In the genomic region with DNA sequence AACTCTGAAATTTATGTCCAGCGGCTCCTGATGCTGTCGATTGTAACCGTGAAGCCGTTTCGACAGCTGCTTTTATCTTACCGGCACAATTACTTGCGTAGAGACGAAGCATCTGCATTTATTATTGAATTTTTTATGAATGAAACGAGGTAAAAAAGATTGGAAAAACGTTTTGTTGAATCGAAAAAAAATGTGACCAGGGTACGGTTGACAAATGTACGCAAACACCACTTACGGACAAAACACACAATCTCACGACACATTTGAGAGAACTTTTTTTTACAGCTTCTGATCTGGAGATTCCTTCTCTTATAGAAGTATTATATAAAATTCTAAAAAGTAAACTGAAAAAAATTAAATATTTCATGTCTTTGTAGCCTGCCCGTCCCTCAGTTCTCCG, we compare ENCODE assay signal across 7 worm cellular contexts.
TF ChIP-seq lines count a peak whose summit lies in the region.

A gene (minus strand): TSS at position 141 of the 400 bp plus-strand sequence.
A gene (plus strand): TSS at position 284 of the 400 bp plus-strand sequence.

TF ChIP-seq in whole organism, L1 larva, 84 proteins besides CTCF, POLR2A, EP300 and RAD21 (continues in another document):
- TF ChIP-seq vab-15 (tag; optimal IDR thresholded peaks at IDR 0.05; lab: Kevin White, UChicago) (no peak), ceh-8 (GFP tag; optimal IDR thresholded peaks at IDR 0.05; lab: Kevin White, UChicago) (no peak), fkh-10 (GFP tag; optimal IDR thresholded peaks at IDR 0.05; lab: Kevin White, UChicago) (no peak), egl-27 (tag; optimal IDR thresholded peaks at IDR 0.05; lab: Kevin White, UChicago) (no peak), ets-5 (GFP tag; IDR thresholded peaks at IDR 0.05; lab: Robert Waterston, UW) (no peak), sup-37 (GFP tag; optimal IDR thresholded peaks at IDR 0.05; lab: Kevin White, UChicago) (no peak), tlp-1 (tag; optimal IDR thresholded peaks at IDR 0.05; lab: Kevin White, UChicago) (no peak), xbp-1 (tag; optimal IDR thresholded peaks at IDR 0.05; lab: Kevin White, UChicago) (no peak), mep-1 (tag; optimal IDR thresholded peaks at IDR 0.05; lab: Kevin White, UChicago) (peak; percentile 66), hlh-17 (GFP tag; optimal IDR thresholded peaks at IDR 0.05; lab: Kevin White, UChicago; ENCODE audit: borderline replicate concordance) (no peak), fkh-8 (tag; optimal IDR thresholded peaks at IDR 0.05; lab: Kevin White, UChicago) (no peak), lir-3 (tag; optimal IDR thresholded peaks at IDR 0.05; lab: Kevin White, UChicago; ENCODE audit: poor library complexity) (no peak)

TF ChIP-seq in whole organism, L2 larva, 48 proteins besides CTCF, POLR2A, EP300 and RAD21 (continues in another document):
- TF ChIP-seq egl-27 (tag; optimal IDR thresholded peaks at IDR 0.05; lab: Kevin White, UChicago) (no peak), unc-39 (tag; optimal IDR thresholded peaks at IDR 0.05; lab: Kevin White, UChicago) (no peak), ztf-1 (GFP tag; conservative IDR thresholded peaks at IDR 0.05; lab: Robert Waterston, UW) (no peak), nhr-129 (tag; optimal IDR thresholded peaks at IDR 0.05; lab: Kevin White, UChicago) (peak; percentile 21), elt-3 (tag; optimal IDR thresholded peaks at IDR 0.05; lab: Kevin White, UChicago) (no peak), Y55F3AM.14 (GFP tag; optimal IDR thresholded peaks at IDR 0.05; lab: Kevin White, UChicago) (no peak), nhr-77 (tag; optimal IDR thresholded peaks at IDR 0.05; lab: Kevin White, UChicago) (no peak), mbf-1 (tag; optimal IDR thresholded peaks at IDR 0.05; lab: Kevin White, UChicago) (no peak), blmp-1 (tag; optimal IDR thresholded peaks at IDR 0.05; lab: Kevin White, UChicago; ENCODE audit: insufficient read depth) (no peak), ztf-11 (tag; optimal IDR thresholded peaks at IDR 0.05; lab: Kevin White, UChicago) (no peak), lsy-2 (tag; optimal IDR thresholded peaks at IDR 0.05; lab: Kevin White, UChicago) (peak; percentile 73 to 97), F13H6.1 (tag; optimal IDR thresholded peaks at IDR 0.05; lab: Kevin White, UChicago) (no peak), alr-1 (tag; optimal IDR thresholded peaks at IDR 0.05; lab: Kevin White, UChicago) (no peak)

TF ChIP-seq in whole organism, L3 larva, 47 proteins besides CTCF, POLR2A, EP300 and RAD21:
- TF ChIP-seq nhr-11 (tag; optimal IDR thresholded peaks at IDR 0.05; lab: Kevin White, UChicago), result no peak
- peak; percentile 76 for TF ChIP-seq nfya-1 (tag; optimal IDR thresholded peaks at IDR 0.05; lab: Kevin White, UChicago; ENCODE audit: insufficient read depth)
- TF ChIP-seq snpc-4 (tag; optimal IDR thresholded peaks at IDR 0.05; lab: Kevin White, UChicago), result no peak
- TF ChIP-seq fkh-2 (tag; optimal IDR thresholded peaks at IDR 0.05; lab: Kevin White, UChicago), result no peak
- no peak for TF ChIP-seq sea-2 (GFP tag; optimal IDR thresholded peaks at IDR 0.05; lab: Kevin White, UChicago)
- TF ChIP-seq pha-4 (tag; optimal IDR thresholded peaks at IDR 0.05; lab: Kevin White, UChicago), result peak; percentile 63
- TF ChIP-seq mdl-1 (tag; optimal IDR thresholded peaks at IDR 0.05; lab: Kevin White, UChicago), result no peak
- TF ChIP-seq nhr-12 (tag; optimal IDR thresholded peaks at IDR 0.05; lab: Kevin White, UChicago), result no peak
- TF ChIP-seq lin-15B (tag; optimal IDR thresholded peaks at IDR 0.05; lab: Kevin White, UChicago), result peak; percentile 14
- TF ChIP-seq nhr-77 (tag; optimal IDR thresholded peaks at IDR 0.05; lab: Kevin White, UChicago), result no peak
- no peak for TF ChIP-seq nhr-237 (tag; optimal IDR thresholded peaks at IDR 0.05; lab: Kevin White, UChicago)
- peak; percentile 5 for TF ChIP-seq nhr-23 (tag; optimal IDR thresholded peaks at IDR 0.05; lab: Kevin White, UChicago)
- TF ChIP-seq nhr-67 (tag; optimal IDR thresholded peaks at IDR 0.05; lab: Kevin White, UChicago), result no peak

TF ChIP-seq in whole organism, L4 larva, 104 proteins besides CTCF, POLR2A, EP300 and RAD21:
- TF ChIP-seq lsy-2 (tag; optimal IDR thresholded peaks at IDR 0.05; lab: Kevin White, UChicago), result peak; percentile 22 to 97
- no peak for TF ChIP-seq madf-5 (GFP tag; IDR thresholded peaks at IDR 0.05; lab: Robert Waterston, UW)
- no peak for TF ChIP-seq lin-1 (GFP tag; IDR thresholded peaks at IDR 0.05; lab: Robert Waterston, UW)
- peak; percentile 48 for TF ChIP-seq dpl-1 (GFP tag; optimal IDR thresholded peaks at IDR 0.05; lab: Kevin White, UChicago)
- peak; percentile 6 for TF ChIP-seq mep-1 (tag; optimal IDR thresholded peaks at IDR 0.05; lab: Kevin White, UChicago)
- TF ChIP-seq daf-16 (GFP tag; optimal IDR thresholded peaks at IDR 0.05; lab: Kevin White, UChicago), result no peak
- TF ChIP-seq daf-16 (tag; optimal IDR thresholded peaks at IDR 0.05; lab: Kevin White, UChicago), result peak; percentile 40
- TF ChIP-seq pqm-1 (tag; optimal IDR thresholded peaks at IDR 0.05; lab: Kevin White, UChicago), result no peak
- peak; percentile 57 for TF ChIP-seq mes-2 (tag; optimal IDR thresholded peaks at IDR 0.05; lab: Kevin White, UChicago; ENCODE audit: poor library complexity, severe bottlenecking)
- peak; percentile 90 for TF ChIP-seq hlh-30 (tag; optimal IDR thresholded peaks at IDR 0.05; lab: Kevin White, UChicago; ENCODE audit: insufficient read depth)
- no peak for TF ChIP-seq hlh-11 (tag; optimal IDR thresholded peaks at IDR 0.05; lab: Kevin White, UChicago)
- no peak for TF ChIP-seq spr-1 (tag; optimal IDR thresholded peaks at IDR 0.05; lab: Kevin White, UChicago)

TF ChIP-seq in whole organism, late embryonic, 69 proteins besides CTCF, POLR2A, EP300 and RAD21 (continues in another document):
- no peak for TF ChIP-seq sox-4 (tag; optimal IDR thresholded peaks at IDR 0.05; lab: Kevin White, UChicago)
- no peak for TF ChIP-seq sox-2 (GFP tag; IDR thresholded peaks at IDR 0.05; lab: Robert Waterston, UW)
- no peak for TF ChIP-seq unc-86 (tag; optimal IDR thresholded peaks at IDR 0.05; lab: Kevin White, UChicago)
- no peak for TF ChIP-seq pax-1 (tag; optimal IDR thresholded peaks at IDR 0.05; lab: Kevin White, UChicago)
- TF ChIP-seq T23F11.4 (GFP tag; optimal IDR thresholded peaks at IDR 0.05; lab: Kevin White, UChicago), result no peak
- TF ChIP-seq hlh-15 (tag; optimal IDR thresholded peaks at IDR 0.05; lab: Kevin White, UChicago), result no peak
- peak; percentile 9 for TF ChIP-seq nfya-1 (tag; optimal IDR thresholded peaks at IDR 0.05; lab: Kevin White, UChicago)
- TF ChIP-seq mec-3 (tag; optimal IDR thresholded peaks at IDR 0.05; lab: Kevin White, UChicago; ENCODE audit: borderline replicate concordance), result no peak
- TF ChIP-seq tbx-7 (tag; optimal IDR thresholded peaks at IDR 0.05; lab: Kevin White, UChicago), result no peak
- no peak for TF ChIP-seq syd-9 (tag; optimal IDR thresholded peaks at IDR 0.05; lab: Kevin White, UChicago)
- TF ChIP-seq ceh-45 (GFP tag; IDR thresholded peaks at IDR 0.05; lab: Robert Waterston, UW), result no peak
- TF ChIP-seq hlh-30 (tag; optimal IDR thresholded peaks at IDR 0.05; lab: Kevin White, UChicago; ENCODE audit: insufficient read depth), result peak; percentile 62
- TF ChIP-seq elt-4 (tag; optimal IDR thresholded peaks at IDR 0.05; lab: Kevin White, UChicago), result no peak
- TF ChIP-seq elt-2 (tag; optimal IDR thresholded peaks at IDR 0.05; lab: Kevin White, UChicago), result no peak
- TF ChIP-seq ztf-16 (tag; optimal IDR thresholded peaks at IDR 0.05; lab: Kevin White, UChicago), result no peak

TF ChIP-seq in whole organism, mixed stage, embryonic, 35 proteins besides CTCF, POLR2A, EP300 and RAD21 (continues in another document):
- TF ChIP-seq blmp-1 (tag; optimal IDR thresholded peaks at IDR 0.05; lab: Kevin White, UChicago), result no peak
- no peak for TF ChIP-seq sptf-1 (tag; optimal IDR thresholded peaks at IDR 0.05; lab: Kevin White, UChicago)
- no peak for TF ChIP-seq nhr-12 (tag; optimal IDR thresholded peaks at IDR 0.05; lab: Kevin White, UChicago)
- TF ChIP-seq nhr-76 (tag; optimal IDR thresholded peaks at IDR 0.05; lab: Kevin White, UChicago), result no peak
- peak; percentile 4 for TF ChIP-seq ces-1 (GFP tag; optimal IDR thresholded peaks at IDR 0.05; lab: Kevin White, UChicago)
- TF ChIP-seq zip-8 (tag; optimal IDR thresholded peaks at IDR 0.05; lab: Kevin White, UChicago), result no peak
- TF ChIP-seq ceh-43 (GFP tag; optimal IDR thresholded peaks at IDR 0.05; lab: Kevin White, UChicago), result no peak
- no peak for TF ChIP-seq drap-1 (GFP tag; optimal IDR thresholded peaks at IDR 0.05; lab: Kevin White, UChicago)
- TF ChIP-seq nhr-2 (tag; optimal IDR thresholded peaks at IDR 0.05; lab: Kevin White, UChicago), result no peak
- TF ChIP-seq mab-5 (tag; optimal IDR thresholded peaks at IDR 0.05; lab: Kevin White, UChicago), result no peak
- no peak for TF ChIP-seq ham-2 (GFP tag; optimal IDR thresholded peaks at IDR 0.05; lab: Kevin White, UChicago)
- no peak for TF ChIP-seq elt-3 (tag; optimal IDR thresholded peaks at IDR 0.05; lab: Kevin White, UChicago)
- no peak for TF ChIP-seq mls-2 (tag; optimal IDR thresholded peaks at IDR 0.05; lab: Kevin White, UChicago)
- TF ChIP-seq elt-1 (tag; optimal IDR thresholded peaks at IDR 0.05; lab: Kevin White, UChicago; ENCODE audit: borderline replicate concordance, insufficient read depth), result no peak
- TF ChIP-seq sem-2 (GFP tag; optimal IDR thresholded peaks at IDR 0.05; lab: Kevin White, UChicago), result no peak

TF ChIP-seq in whole organism, young adult, 124 proteins besides CTCF, POLR2A, EP300 and RAD21:
- TF ChIP-seq lsl-1 (GFP tag; optimal IDR thresholded peaks at IDR 0.05; lab: Kevin White, UChicago) (peak; percentile 65), Y95B8A.8 (GFP tag; IDR thresholded peaks at IDR 0.05; lab: Robert Waterston, UW) (no peak), madf-6 (GFP tag; IDR thresholded peaks at IDR 0.05; lab: Robert Waterston, UW) (no peak), B0035.1 (tag; optimal IDR thresholded peaks at IDR 0.05; lab: Kevin White, UChicago) (no peak), T07F8.4 (tag; optimal IDR thresholded peaks at IDR 0.05; lab: Kevin White, UChicago) (no peak), attf-5 (GFP tag; optimal IDR thresholded peaks at IDR 0.05; lab: Kevin White, UChicago) (peak; percentile 10), sptf-2 (GFP tag; optimal IDR thresholded peaks at IDR 0.05; lab: Kevin White, UChicago) (no peak), him-1 (tag; optimal IDR thresholded peaks at IDR 0.05; lab: Kevin White, UChicago) (peak; percentile 4), nhr-27 (tag; optimal IDR thresholded peaks at IDR 0.05; lab: Kevin White, UChicago) (no peak), zim-3 (tag; optimal IDR thresholded peaks at IDR 0.05; lab: Kevin White, UChicago) (no peak)
